Worm (Caenorhabditis elegans) whole organism, L1 larva: Measurements from ENCODE around the gene F53C3.4.

Experiments used
- C04F5.9 ChIP-seq: sonication (generic microtip); optimal IDR thresholded peaks from 2 replicates; lab custom pipeline; 2016; ENCODE audit warnings: missing genetic modification characterization, missing compliant biosample characterization
- C16A3.4 ChIP-seq: fragments of 150-350 bp; optimal IDR thresholded peaks from 2 replicates; lab custom pipeline; 2014; ENCODE audit warnings: missing biosample characterization, missing genetic modification characterization
- C34B4.2 ChIP-seq: sonication (generic microtip); optimal IDR thresholded peaks from 2 replicates; lab custom pipeline; 2017; ENCODE audit warnings: mild to moderate bottlenecking, missing genetic modification characterization, missing compliant biosample characterization
- F16B12.6 ChIP-seq: fragments of 150-350 bp; optimal IDR thresholded peaks from 2 replicates; lab custom pipeline; 2014; ENCODE audit warnings: missing biosample characterization, missing genetic modification characterization
- aha-1 ChIP-seq: fragments of 150-350 bp; optimal IDR thresholded peaks from 2 replicates; lab custom pipeline; 2014; ENCODE audit warnings: missing biosample characterization, missing genetic modification characterization
- alr-1 ChIP-seq: fragments of 200-800 bp; sonication (Bioruptor generic); optimal IDR thresholded peaks from 2 replicates; lab custom pipeline; 2018; ENCODE audit warnings: borderline replicate concordance, mild to moderate bottlenecking, missing genetic modification characterization, missing compliant biosample characterization
- aly-2 ChIP-seq: fragments of 150-350 bp; optimal IDR thresholded peaks from 2 replicates; lab custom pipeline; 2014; ENCODE audit warnings: missing biosample characterization, missing genetic modification characterization
- blmp-1 ChIP-seq: fragments of 150-350 bp; optimal IDR thresholded peaks from 2 replicates; lab custom pipeline; 2014; ENCODE audit warnings: missing biosample characterization, missing genetic modification characterization
- ceh-8 ChIP-seq: fragments of 200-800 bp; sonication (Bioruptor generic); optimal IDR thresholded peaks from 2 replicates; lab custom pipeline; 2018; ENCODE audit warnings: mild to moderate bottlenecking, missing genetic modification characterization, moderate library complexity, missing compliant biosample characterization
- ceh-82 ChIP-seq, 3 experiments: fragments of 150-350 bp in 1 of 3; sonication (generic microtip) in 2 of 3; optimal IDR thresholded peaks; 2 replicates each; lab custom pipeline; 2014 to 2017; ENCODE audit warnings: missing biosample characterization in 3 of 3, missing genetic modification characterization in 3 of 3
- efl-1 ChIP-seq, 4 experiments: fragments of 150-350 bp; optimal IDR thresholded peaks in 3 of 4; peaks in 1 of 4; 1 replicate in 1 of 4; 2 replicates in 3 of 4; lab custom pipeline; 2014; ENCODE audit warnings: missing biosample characterization in 2 of 4, missing genetic modification characterization in 2 of 4, missing genetic modification reagents in 2 of 4
- efl-3 ChIP-seq: fragments of 200-800 bp; sonication (Bioruptor generic); optimal IDR thresholded peaks from 2 replicates; lab custom pipeline; 2018; ENCODE audit warnings: mild to moderate bottlenecking, missing genetic modification characterization, missing compliant biosample characterization
- egl-13 ChIP-seq: sonication (generic microtip); optimal IDR thresholded peaks from 2 replicates; lab custom pipeline; 2016; ENCODE audit warnings: missing genotype, missing genetic modification reagents, missing genetic modification characterization, missing compliant biosample characterization
- egl-27 ChIP-seq, 2 experiments: fragments of 150-350 bp in 1 of 2; sonication (generic microtip); optimal IDR thresholded peaks; 3 replicates each; lab custom pipeline; 2017 to 2018; ENCODE audit warnings: missing biosample characterization in 2 of 2, missing genetic modification characterization in 2 of 2, missing genetic modification reagents in 2 of 2
- elt-3 ChIP-seq, 6 experiments: fragments of 150-350 bp in 1 of 6; sonication (generic microtip); optimal IDR thresholded peaks; 2 replicates each; lab custom pipeline; 2017 to 2018; ENCODE audit warnings: missing biosample characterization in 6 of 6, missing genetic modification characterization in 6 of 6, inconsistent platforms in 1 of 6
- ets-5 ChIP-seq: fragments of 200-800 bp; sonication (Bioruptor generic); IDR thresholded peaks from 2 replicates; pipeline ENCODE4 v1.3.6; 2022; ENCODE audit warnings: missing genetic modification characterization, missing compliant biosample characterization
- fkh-10 ChIP-seq: sonication (generic microtip); optimal IDR thresholded peaks from 2 replicates; lab custom pipeline; 2017; ENCODE audit warnings: missing biosample characterization, missing genetic modification reagents, missing genetic modification characterization
- fkh-4 ChIP-seq: sonication (generic microtip); optimal IDR thresholded peaks from 2 replicates; lab custom pipeline; 2016; ENCODE audit warnings: missing compliant biosample characterization, missing genetic modification characterization, borderline replicate concordance
- fos-1 ChIP-seq: fragments of 150-350 bp; optimal IDR thresholded peaks from 2 replicates; lab custom pipeline; 2014; ENCODE audit warnings: missing biosample characterization, missing genetic modification characterization
- grh-1 ChIP-seq: fragments of 200-800 bp; sonication (Bioruptor generic); IDR thresholded peaks from 2 replicates; pipeline ENCODE4 v1.3.6; 2022; ENCODE audit warnings: missing genetic modification reagents, missing genetic modification characterization, missing compliant biosample characterization
- hpl-2 ChIP-seq: fragments of 150-350 bp; optimal IDR thresholded peaks from 2 replicates; lab custom pipeline; 2014; ENCODE audit warnings: missing biosample characterization, missing genetic modification reagents, missing genetic modification characterization
- isw-1 ChIP-seq: fragments of 200-800 bp; sonication (Bioruptor generic); IDR thresholded peaks from 2 replicates; pipeline ENCODE4 v1.3.6; 2022; ENCODE audit warnings: missing genetic modification characterization, missing compliant biosample characterization
- jun-1 ChIP-seq: fragments of 150-350 bp; optimal IDR thresholded peaks from 2 replicates; lab custom pipeline; 2014; ENCODE audit warnings: missing biosample characterization, missing genetic modification reagents, missing genetic modification characterization
- lin-13 ChIP-seq: fragments of 150-350 bp; optimal IDR thresholded peaks from 2 replicates; lab custom pipeline; 2014; ENCODE audit warnings: missing biosample characterization, missing genetic modification reagents, missing genetic modification characterization
- lin-14 ChIP-seq: fragments of 200-800 bp; sonication (Bioruptor generic); optimal IDR thresholded peaks from 2 replicates; lab custom pipeline; 2018; ENCODE audit warnings: mild to moderate bottlenecking, missing genetic modification characterization, moderate library complexity, missing compliant biosample characterization
- lin-15B ChIP-seq: fragments of 150-350 bp; sonication (generic microtip); optimal IDR thresholded peaks from 3 replicates; lab custom pipeline; 2014; ENCODE audit warnings: missing biosample characterization, missing genetic modification characterization
- mdl-1 ChIP-seq, 2 experiments: fragments of 150-350 bp; optimal IDR thresholded peaks; 2 replicates each; lab custom pipeline; 2014 to 2017; ENCODE audit warnings: missing biosample characterization in 2 of 2, missing genetic modification characterization in 2 of 2, inconsistent platforms in 1 of 2
- mef-2 ChIP-seq: fragments of 150-350 bp; optimal IDR thresholded peaks from 2 replicates; lab custom pipeline; 2014; ENCODE audit warnings: missing biosample characterization, missing genetic modification characterization
- mep-1 ChIP-seq: fragments of 150-350 bp; optimal IDR thresholded peaks from 2 replicates; lab custom pipeline; 2014; ENCODE audit warnings: missing biosample characterization, missing genetic modification characterization
- nhr-19 ChIP-seq: fragments of 200-800 bp; sonication (Bioruptor generic); conservative IDR thresholded peaks from 2 replicates; pipeline ENCODE4 v1.3.6; 2022; ENCODE audit warnings: missing genetic modification characterization, missing compliant biosample characterization
- nhr-20 ChIP-seq: sonication (generic microtip); optimal IDR thresholded peaks from 2 replicates; lab custom pipeline; 2016; ENCODE audit warnings: mild to moderate bottlenecking, missing genetic modification characterization, missing compliant biosample characterization
- nhr-47 ChIP-seq: sonication (generic microtip); optimal IDR thresholded peaks from 2 replicates; lab custom pipeline; 2016; ENCODE audit warnings: mild to moderate bottlenecking, missing genetic modification characterization, moderate library complexity, missing compliant biosample characterization
- nhr-71 ChIP-seq: sonication (generic microtip); optimal IDR thresholded peaks from 2 replicates; lab custom pipeline; 2016; ENCODE audit warnings: mild to moderate bottlenecking, missing genetic modification characterization, moderate library complexity, missing compliant biosample characterization
- nhr-84 ChIP-seq: sonication (generic microtip); optimal IDR thresholded peaks from 2 replicates; lab custom pipeline; 2017; ENCODE audit warnings: missing biosample characterization, missing genetic modification characterization
- nhr-85 ChIP-seq: sonication (generic microtip); peaks from one replicate; lab custom pipeline; 2016; ENCODE audit warnings: missing genetic modification characterization, inconsistent platforms, missing compliant biosample characterization
- nhr-90 ChIP-seq: sonication (generic microtip); optimal IDR thresholded peaks from 2 replicates; lab custom pipeline; 2016; ENCODE audit warnings: mild to moderate bottlenecking, missing genetic modification characterization, missing compliant biosample characterization; ENCODE audit not compliant: poor library complexity
- rnt-1 ChIP-seq: sonication (generic microtip); optimal IDR thresholded peaks from 2 replicates; lab custom pipeline; 2016; ENCODE audit warnings: mild to moderate bottlenecking, missing genetic modification characterization, moderate library complexity, missing compliant biosample characterization
- snpc-4 ChIP-seq: fragments of 150-350 bp; optimal IDR thresholded peaks from 2 replicates; lab custom pipeline; 2014; ENCODE audit warnings: missing biosample characterization, missing genetic modification characterization
- sptf-1 ChIP-seq: fragments of 150-350 bp; optimal IDR thresholded peaks from 2 replicates; lab custom pipeline; 2014; ENCODE audit warnings: missing biosample characterization, missing genetic modification characterization
- swsn-7 ChIP-seq: sonication (generic microtip); optimal IDR thresholded peaks from 2 replicates; lab custom pipeline; 2016; ENCODE audit warnings: missing genetic modification characterization, missing compliant biosample characterization
- tlp-1 ChIP-seq: fragments of 150-350 bp; optimal IDR thresholded peaks from 2 replicates; lab custom pipeline; 2014; ENCODE audit warnings: missing biosample characterization, missing genetic modification characterization
- unc-130 ChIP-seq: fragments of 150-350 bp; optimal IDR thresholded peaks from 2 replicates; lab custom pipeline; 2017; ENCODE audit warnings: missing biosample characterization, missing genetic modification characterization, inconsistent platforms
- unc-62 ChIP-seq: fragments of 150-350 bp; optimal IDR thresholded peaks from 2 replicates; lab custom pipeline; 2014; ENCODE audit warnings: missing biosample characterization, missing genetic modification reagents, missing genetic modification characterization
- unc-86 ChIP-seq: sonication (generic microtip); optimal IDR thresholded peaks from 2 replicates; lab custom pipeline; 2016; ENCODE audit warnings: missing genetic modification characterization, missing compliant biosample characterization
- xbp-1 ChIP-seq: sonication (generic microtip); optimal IDR thresholded peaks from 2 replicates; lab custom pipeline; 2016; ENCODE audit warnings: missing genetic modification characterization, missing compliant biosample characterization
- zag-1 ChIP-seq: fragments of 150-350 bp; optimal IDR thresholded peaks from 2 replicates; lab custom pipeline; 2014; ENCODE audit warnings: missing biosample characterization, missing genetic modification characterization
- zip-4 ChIP-seq: fragments of 200-800 bp; sonication (Bioruptor generic); optimal IDR thresholded peaks from 2 replicates; lab custom pipeline; 2018; ENCODE audit warnings: mild to moderate bottlenecking, missing genetic modification characterization, moderate library complexity, missing compliant biosample characterization
- ztf-4 ChIP-seq: fragments of 150-350 bp; optimal IDR thresholded peaks from 2 replicates; lab custom pipeline; 2014; ENCODE audit warnings: missing biosample characterization, missing genetic modification characterization

F53C3.4 gene

DNA sequence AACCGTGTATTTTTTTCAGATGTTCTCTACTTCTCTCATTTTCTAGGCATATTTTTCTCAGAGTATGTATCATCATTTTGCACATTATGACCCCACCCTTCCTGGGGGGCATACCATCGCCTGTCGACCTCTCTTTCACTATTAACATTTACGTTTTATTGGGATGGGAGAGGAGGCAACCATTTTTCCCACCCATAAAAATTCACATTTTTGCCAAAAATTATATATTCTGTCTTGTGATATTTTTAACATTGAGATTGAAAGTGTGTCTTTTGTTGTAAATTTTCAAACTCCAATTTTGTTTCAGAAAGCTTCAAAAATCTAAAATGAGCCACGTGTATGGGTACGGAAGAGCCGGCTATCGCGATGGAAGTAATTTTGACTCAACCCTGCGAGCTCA is 6.5 kb upstream of the F53C3.4 start, which contains the start of gene F53C3.7:
TSS of gene F53C3.7 (plus strand) at position 301 of the 400 bp plus-strand sequence.
- TF ChIP-seq efl-3 (GFP tag; lab: Kevin White, UChicago) (no peak), unc-86 (tag; lab: Kevin White, UChicago) (no peak), blmp-1 (tag; lab: Kevin White, UChicago) (no peak), F16B12.6 (tag; lab: Kevin White, UChicago) (no peak), mdl-1 (tag; optimal IDR thresholded peaks at IDR 0.05; lab: Kevin White, UChicago) (no peak), unc-130 (tag; lab: Kevin White, UChicago) (no peak), zip-4 (GFP tag; lab: Kevin White, UChicago) (no peak), zag-1 (tag; lab: Kevin White, UChicago) (no peak), ets-5 (GFP tag; lab: Robert Waterston, UW) (no peak), aly-2 (tag; lab: Kevin White, UChicago) (no peak), swsn-7 (tag; lab: Kevin White, UChicago) (no peak), nhr-90 (tag; lab: Kevin White, UChicago) (no peak), sptf-1 (tag; lab: Kevin White, UChicago) (no peak)

DNA sequence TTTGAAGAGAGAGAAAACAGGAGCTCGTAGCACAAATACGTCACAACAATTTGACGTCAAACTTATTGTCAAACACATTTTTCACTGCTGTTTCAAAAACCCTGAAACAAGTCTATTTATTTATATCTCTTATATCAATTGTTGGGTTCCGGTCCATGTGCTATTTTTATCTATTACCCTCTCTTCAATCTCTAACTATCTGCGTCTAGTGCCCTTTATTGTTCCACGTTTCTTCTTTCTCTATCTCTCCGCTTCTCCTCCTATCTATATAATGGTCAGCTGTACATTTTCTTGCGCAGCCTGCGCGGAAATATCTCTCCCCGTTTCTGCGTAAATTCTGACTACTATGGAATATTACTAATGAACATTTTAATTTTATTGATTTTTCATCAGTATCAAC is 4.3 kb upstream of the F53C3.4 start:
- TF ChIP-seq fkh-4 (tag; lab: Kevin White, UChicago) (no peak), nhr-20 (peak; percentile 66), egl-27 (tag; optimal IDR thresholded peaks at IDR 0.05; lab: Kevin White, UChicago) (no peak), snpc-4 (tag; lab: Kevin White, UChicago) (peak; percentile 33), jun-1 (tag; lab: Kevin White, UChicago) (peak; percentile 27), nhr-90 (tag; lab: Kevin White, UChicago) (peak; percentile 12), ets-5 (GFP tag; lab: Robert Waterston, UW) (no peak), grh-1 (GFP tag; lab: Robert Waterston, UW) (0 out of 2 replicates have a peak, but pooled peaks have one; percentile 26), ceh-82 (tag; optimal IDR thresholded peaks at IDR 0.05; lab: Kevin White, UChicago) (peak in 1 of 3 experiments; percentile 15), isw-1 (GFP tag; lab: Robert Waterston, UW) (peak; percentile 19; the same call in 1 of the 2 replicates), ceh-8 (GFP tag; lab: Kevin White, UChicago) (no peak), nhr-84 (tag; lab: Kevin White, UChicago) (no peak), nhr-71 (tag; lab: Kevin White, UChicago) (peak; percentile 77), efl-3 (GFP tag; lab: Kevin White, UChicago) (no peak), unc-130 (tag; lab: Kevin White, UChicago) (peak; percentile 13), efl-1 (optimal IDR thresholded peaks at IDR 0.05; lab: Kevin White, UChicago) (peak; percentile 56 to 62), efl-1 (GFP tag; optimal IDR thresholded peaks at IDR 0.05 in 1 of 2; lab: Kevin White, UChicago) (peak; percentile 32 to 49), fkh-10 (no peak), C16A3.4 (tag; lab: Kevin White, UChicago) (no peak), blmp-1 (tag; lab: Kevin White, UChicago) (peak; percentile 45), ztf-4 (tag; lab: Kevin White, UChicago) (no peak), lin-15B (tag; lab: Kevin White, UChicago) (no peak), C34B4.2 (tag; lab: Kevin White, UChicago) (no peak), rnt-1 (tag; lab: Kevin White, UChicago) (peak; percentile 54), alr-1 (tag; lab: Kevin White, UChicago) (no peak), nhr-47 (tag; lab: Kevin White, UChicago) (peak; percentile 52), C04F5.9 (no peak), unc-86 (tag; lab: Kevin White, UChicago) (peak; percentile 23), lin-13 (GFP tag; lab: Kevin White, UChicago) (no peak), egl-13 (peak; percentile 47), nhr-85 (tag; lab: Kevin White, UChicago) (peak; percentile 78), mep-1 (peak; percentile 57), nhr-19 (GFP tag; lab: Robert Waterston, UW) (peak; percentile 56), mdl-1 (tag; optimal IDR thresholded peaks at IDR 0.05; lab: Kevin White, UChicago) (peak in 1 of 2 experiments; percentile 27), lin-14 (GFP tag; lab: Kevin White, UChicago) (peak; percentile 88), tlp-1 (tag; lab: Kevin White, UChicago) (no peak), unc-62 (GFP tag; lab: Kevin White, UChicago) (no peak), hpl-2 (GFP tag; lab: Kevin White, UChicago) (no peak), fos-1 (peak; percentile 17), elt-3 (tag; optimal IDR thresholded peaks at IDR 0.05; lab: Kevin White, UChicago) (peak in 2 of 6 experiments; percentile 39 to 59), sptf-1 (tag; lab: Kevin White, UChicago) (no peak), mef-2 (peak; percentile 92), xbp-1 (tag; lab: Kevin White, UChicago) (peak; percentile 47), F16B12.6 (tag; lab: Kevin White, UChicago) (no peak), aha-1 (tag; lab: Kevin White, UChicago) (no peak)
